Fruit fly (Drosophila melanogaster): ENCODE results near the gene CG8010.

CG8010 gene

DNA sequence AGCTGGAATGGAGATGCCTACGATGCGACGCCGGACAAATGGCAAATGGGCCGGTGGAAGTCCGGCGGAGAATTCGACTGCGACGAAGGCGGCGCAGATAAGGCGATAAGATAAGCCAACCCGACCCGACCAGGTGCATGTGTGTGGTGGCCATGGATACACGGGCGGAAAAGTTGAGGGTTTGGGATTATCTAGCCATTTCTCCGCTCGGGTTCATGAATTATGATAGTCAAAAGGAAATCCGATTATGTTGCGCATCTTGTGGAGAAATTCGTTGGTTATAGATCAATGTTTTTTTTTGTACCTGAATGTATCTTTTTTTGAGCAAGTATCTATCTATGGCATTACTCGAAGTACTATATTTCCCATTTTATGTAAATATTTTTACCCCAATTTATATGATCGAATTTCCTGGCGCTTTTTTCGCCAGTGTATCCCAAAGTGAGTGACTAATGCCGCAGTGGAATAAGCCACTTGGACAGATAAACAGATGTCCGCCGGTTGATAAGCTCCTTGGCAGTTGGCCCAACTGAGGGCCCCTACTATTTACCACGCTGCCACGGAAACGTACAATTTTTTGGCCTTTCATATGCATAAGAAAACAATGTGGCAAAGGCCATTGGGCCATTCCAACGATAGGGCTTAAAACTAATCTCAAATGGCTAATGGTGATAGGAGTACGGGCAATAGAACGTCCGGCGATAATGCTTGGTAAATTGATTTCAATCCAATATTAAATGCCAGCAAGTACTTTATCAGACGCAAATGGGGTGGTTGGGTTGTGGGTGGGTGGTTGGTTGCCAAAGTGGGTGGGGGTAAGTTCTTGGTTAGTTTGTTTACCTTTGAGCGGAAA lies 21.3 kb downstream of the CG8010 start, which contains the start of gene CG7992 (continued):
- TF ChIP-seq Sry-β (GFP tag; optimal IDR thresholded peaks at IDR 0.05) (no peak), CG8281 (tag; optimal IDR thresholded peaks at IDR 0.05) (peak; percentile 2), hth (optimal IDR thresholded peaks at IDR 0.05) (no peak), CG4854 (GFP tag; optimal IDR thresholded peaks at IDR 0.05) (no peak), eve (GFP tag; optimal IDR thresholded peaks at IDR 0.05) (no peak), chm (GFP tag; IDR thresholded peaks at IDR 0.05) (no peak), en (GFP tag; optimal IDR thresholded peaks at IDR 0.05) (no peak), CG13775 (GFP tag; optimal IDR thresholded peaks at IDR 0.05) (peak; percentile 51), CTCF (GFP tag; optimal IDR thresholded peaks at IDR 0.05) (no peak), Scr (GFP tag; IDR thresholded peaks at IDR 0.05; ENCODE audit: partially characterized antibody) (no peak), ato (GFP tag; IDR thresholded peaks at IDR 0.05; ENCODE audit: partially characterized antibody) (no peak), CG9609 (GFP tag; optimal IDR thresholded peaks at IDR 0.05) (peak; percentile 55), Meics (GFP tag; optimal IDR thresholded peaks at IDR 0.05) (peak; percentile 71), CG15073 (GFP tag; optimal IDR thresholded peaks at IDR 0.05) (no peak), HLH4C (GFP tag; IDR thresholded peaks at IDR 0.05; ENCODE audit: partially characterized antibody) (no peak), CG9932 (GFP tag; IDR thresholded peaks at IDR 0.05) (0 out of 2 replicates have a peak, but pooled peaks have one; percentile 21), Antp (GFP tag; optimal IDR thresholded peaks at IDR 0.05) (peak; percentile 45), nmo (GFP tag; optimal IDR thresholded peaks at IDR 0.05) (peak; percentile 66), stc (GFP tag; IDR thresholded peaks at IDR 0.05) (0 out of 2 replicates have a peak, but pooled peaks have one; percentile 13), CG6683 (GFP tag; optimal IDR thresholded peaks at IDR 0.05) (peak; percentile 17), Ada2b (GFP tag; IDR thresholded peaks at IDR 0.05) (peak; percentile 62), Lpt (GFP tag; optimal IDR thresholded peaks at IDR 0.05) (no peak), CG6791 (GFP tag; IDR thresholded peaks at IDR 0.05; ENCODE audit: partially characterized antibody) (no peak), CG15479 (GFP tag; optimal IDR thresholded peaks at IDR 0.05) (peak; percentile 40), disco-r (GFP tag; optimal IDR thresholded peaks at IDR 0.05) (no peak), CG4617 (GFP tag; optimal IDR thresholded peaks at IDR 0.05; ENCODE audit: borderline replicate concordance) (no peak), D19A (tag; optimal IDR thresholded peaks at IDR 0.05) (no peak), CG31388 (GFP tag; optimal IDR thresholded peaks at IDR 0.05) (no peak), CG12236 (GFP tag; optimal IDR thresholded peaks at IDR 0.05) (peak; percentile 1), NK7.1 (GFP tag; optimal IDR thresholded peaks at IDR 0.05) (peak; percentile 28), CG3407 (GFP tag; optimal IDR thresholded peaks at IDR 0.05) (no peak), row (GFP tag; IDR thresholded peaks at IDR 0.05) (peak; percentile 81), Dek (tag; optimal IDR thresholded peaks at IDR 0.05) (peak; percentile 53), cad (GFP tag; optimal IDR thresholded peaks at IDR 0.05) (no peak), H2.0 (GFP tag; IDR thresholded peaks at IDR 0.05) (no peak), B-H2 (GFP tag; optimal IDR thresholded peaks at IDR 0.05) (peak; percentile 16), knrl (GFP tag; IDR thresholded peaks at IDR 0.05; ENCODE audit: partially characterized antibody) (no peak), ind (GFP tag; optimal IDR thresholded peaks at IDR 0.05) (peak; percentile 54), CG17361 (GFP tag; IDR thresholded peaks at IDR 0.05) (peak; percentile 76), tll (GFP tag; optimal IDR thresholded peaks at IDR 0.05) (no peak), amos (GFP tag; IDR thresholded peaks at IDR 0.05; ENCODE audit: partially characterized antibody) (no peak), CG11695 (GFP tag; IDR thresholded peaks at IDR 0.05) (peak; percentile 57; the same call in 2 of the 3 replicates), mam (GFP tag; optimal IDR thresholded peaks at IDR 0.05) (peak; percentile 73), CG30020 (tag; optimal IDR thresholded peaks at IDR 0.05) (no peak), HLH3B (GFP tag; IDR thresholded peaks at IDR 0.05) (peak; percentile 45; the same call in 1 of the 2 replicates), CG11723 (GFP tag; optimal IDR thresholded peaks at IDR 0.05) (peak; percentile 2), CG15514 (GFP tag; optimal IDR thresholded peaks at IDR 0.05) (peak; percentile 37), gsb-n (tag; optimal IDR thresholded peaks at IDR 0.05) (no peak), odd (GFP tag; optimal IDR thresholded peaks at IDR 0.05) (peak; percentile 47)
